Worm (Caenorhabditis elegans) whole organism, mixed stage, embryonic: ENCODE measurements around the gene C05B5.5.

Experiments used
- M03D4.4 ChIP-seq: sonication (generic microtip); optimal IDR thresholded peaks from 2 replicates; lab custom pipeline; 2017; ENCODE audit warnings: mild to moderate bottlenecking, missing genetic modification characterization, missing compliant biosample characterization
- bed-3 ChIP-seq: fragments of 200-800 bp; sonication (Bioruptor generic); optimal IDR thresholded peaks from 3 replicates; lab custom pipeline; 2018; ENCODE audit warnings: mild to moderate bottlenecking, missing genetic modification characterization, moderate library complexity, missing compliant biosample characterization
- blmp-1 ChIP-seq: fragments of 150-350 bp; optimal IDR thresholded peaks from 2 replicates; lab custom pipeline; 2014; ENCODE audit warnings: missing biosample characterization, missing genetic modification characterization
- ceh-39 ChIP-seq: fragments of 150-350 bp; optimal IDR thresholded peaks from 2 replicates; lab custom pipeline; 2014; ENCODE audit warnings: missing biosample characterization, missing genetic modification characterization
- ceh-43 ChIP-seq: fragments of 200-800 bp; sonication (Bioruptor generic); optimal IDR thresholded peaks from 2 replicates; lab custom pipeline; 2018; ENCODE audit warnings: mild to moderate bottlenecking, missing genetic modification characterization, moderate library complexity, missing compliant biosample characterization
- ces-1 ChIP-seq: fragments of 150-350 bp; optimal IDR thresholded peaks from 2 replicates; lab custom pipeline; 2014; ENCODE audit warnings: missing biosample characterization, missing genetic modification reagents, missing genetic modification characterization
- cnd-1 ChIP-seq: fragments of 200-800 bp; sonication (Bioruptor generic); optimal IDR thresholded peaks from 2 replicates; lab custom pipeline; 2018; ENCODE audit warnings: mild to moderate bottlenecking, missing genetic modification characterization, missing compliant biosample characterization
- drap-1 ChIP-seq: fragments of 200-800 bp; sonication (Bioruptor generic); optimal IDR thresholded peaks from 3 replicates; lab custom pipeline; 2018; ENCODE audit warnings: mild to moderate bottlenecking, missing genetic modification characterization, missing compliant biosample characterization
- elt-1 ChIP-seq: sonication (generic microtip); optimal IDR thresholded peaks from 2 replicates; lab custom pipeline; 2017; ENCODE audit warnings: missing genetic modification characterization, mild to moderate bottlenecking, missing compliant biosample characterization, antibody characterized with exemption, moderate library complexity, borderline replicate concordance; ENCODE audit not compliant: insufficient read depth
- elt-3 ChIP-seq: fragments of 150-350 bp; optimal IDR thresholded peaks from 2 replicates; lab custom pipeline; 2014; ENCODE audit warnings: missing biosample characterization, missing genetic modification characterization
- ham-2 ChIP-seq: fragments of 200-800 bp; sonication (Bioruptor generic); optimal IDR thresholded peaks from 2 replicates; lab custom pipeline; 2018; ENCODE audit warnings: mild to moderate bottlenecking, missing genetic modification characterization, missing compliant biosample characterization
- hlh-1 ChIP-seq: fragments of 150-350 bp; optimal IDR thresholded peaks from 2 replicates; lab custom pipeline; 2014; ENCODE audit warnings: missing biosample characterization, missing genetic modification reagents, missing genetic modification characterization
- lin-13 ChIP-seq: fragments of 150-350 bp; optimal IDR thresholded peaks from 2 replicates; lab custom pipeline; 2014; ENCODE audit warnings: missing biosample characterization, missing genetic modification characterization
- lin-32 ChIP-seq: fragments of 200-800 bp; sonication (Bioruptor generic); optimal IDR thresholded peaks from 2 replicates; lab custom pipeline; 2018; ENCODE audit warnings: mild to moderate bottlenecking, missing genetic modification characterization, missing compliant biosample characterization
- lsy-2 ChIP-seq: fragments of 150-350 bp; optimal IDR thresholded peaks from 2 replicates; lab custom pipeline; 2014; ENCODE audit warnings: missing biosample characterization, missing genetic modification characterization
- mab-5 ChIP-seq: fragments of 150-350 bp; optimal IDR thresholded peaks from 2 replicates; lab custom pipeline; 2014; ENCODE audit warnings: missing biosample characterization, missing genetic modification characterization
- mep-1 ChIP-seq: fragments of 150-350 bp; optimal IDR thresholded peaks from 2 replicates; lab custom pipeline; 2017; ENCODE audit warnings: missing biosample characterization, missing genetic modification reagents, missing genetic modification characterization, inconsistent platforms
- mls-2 ChIP-seq: sonication (generic microtip); optimal IDR thresholded peaks from 2 replicates; lab custom pipeline; 2016; ENCODE audit warnings: mild to moderate bottlenecking, missing genetic modification characterization, moderate library complexity, missing compliant biosample characterization
- nhr-237 ChIP-seq: fragments of 150-350 bp; optimal IDR thresholded peaks from 2 replicates; lab custom pipeline; 2014; ENCODE audit warnings: missing biosample characterization, missing genetic modification characterization
- nhr-28 ChIP-seq: fragments of 150-350 bp; optimal IDR thresholded peaks from 2 replicates; lab custom pipeline; 2014; ENCODE audit warnings: missing biosample characterization, missing genetic modification characterization
- nhr-76 ChIP-seq: sonication (generic microtip); optimal IDR thresholded peaks from 2 replicates; lab custom pipeline; 2017; ENCODE audit warnings: missing biosample characterization, missing genetic modification characterization
- pha-4 ChIP-seq: fragments of 150-350 bp; optimal IDR thresholded peaks from 2 replicates; lab custom pipeline; 2018; ENCODE audit warnings: missing biosample characterization, missing genetic modification reagents, missing genetic modification characterization
- snpc-4 ChIP-seq: fragments of 150-350 bp; optimal IDR thresholded peaks from 2 replicates; lab custom pipeline; 2014; ENCODE audit warnings: missing biosample characterization, missing genetic modification characterization
- sptf-1 ChIP-seq: sonication (generic microtip); optimal IDR thresholded peaks from 2 replicates; lab custom pipeline; 2017; ENCODE audit warnings: mild to moderate bottlenecking, missing genetic modification characterization, moderate library complexity, missing compliant biosample characterization
- tbx-8 ChIP-seq: fragments of 200-800 bp; sonication (Bioruptor generic); optimal IDR thresholded peaks from 2 replicates; lab custom pipeline; 2018; ENCODE audit warnings: mild to moderate bottlenecking, missing genetic modification characterization, moderate library complexity, missing compliant biosample characterization
- unc-120 ChIP-seq: sonication (generic microtip); optimal IDR thresholded peaks from 2 replicates; lab custom pipeline; 2017; ENCODE audit warnings: missing genetic modification characterization, missing compliant biosample characterization; ENCODE audit not compliant: poor library complexity, severe bottlenecking
- unc-62 ChIP-seq: fragments of 150-350 bp; optimal IDR thresholded peaks from 2 replicates; lab custom pipeline; 2014; ENCODE audit warnings: missing biosample characterization, missing genetic modification reagents, missing genetic modification characterization
- zip-8 ChIP-seq: fragments of 150-350 bp; optimal IDR thresholded peaks from 2 replicates; lab custom pipeline; 2014; ENCODE audit warnings: missing biosample characterization, missing genetic modification characterization
- ztf-11 ChIP-seq: fragments of 150-350 bp; optimal IDR thresholded peaks from 2 replicates; lab custom pipeline; 2014; ENCODE audit warnings: missing biosample characterization, missing genetic modification characterization

Gene C05B5.5

ce11 chrIII:10018007-10018406, 16.8 kb downstream of the C05B5.5 start:
- TF ChIP-seq unc-62 (GFP tag; lab: Kevin White, UChicago): no peak
- TF ChIP-seq ces-1 (GFP tag; lab: Kevin White, UChicago): peak; percentile 95
- TF ChIP-seq nhr-76 (tag; lab: Kevin White, UChicago): no peak
- TF ChIP-seq hlh-1: no peak
- TF ChIP-seq lin-13 (tag; lab: Kevin White, UChicago): no peak
- TF ChIP-seq mab-5 (tag; lab: Kevin White, UChicago): no peak

- TF ChIP-seq drap-1 (GFP tag; lab: Kevin White, UChicago) (no peak), cnd-1 (tag; lab: Kevin White, UChicago) (no peak), tbx-8 (GFP tag; lab: Kevin White, UChicago) (no peak), zip-8 (tag; lab: Kevin White, UChicago) (no peak), nhr-28 (tag; lab: Kevin White, UChicago) (no peak), nhr-237 (tag; lab: Kevin White, UChicago) (no peak), ztf-11 (tag; lab: Kevin White, UChicago) (no peak), mls-2 (tag; lab: Kevin White, UChicago) (no peak), ces-1 (GFP tag; lab: Kevin White, UChicago) (no peak), bed-3 (no peak), snpc-4 (tag; lab: Kevin White, UChicago) (no peak), mab-5 (tag; lab: Kevin White, UChicago) (no peak), blmp-1 (no peak), elt-1 (no peak), ceh-43 (GFP tag; lab: Kevin White, UChicago) (no peak), unc-62 (GFP tag; lab: Kevin White, UChicago) (no peak)
Measured at ce11 chrIII:10023452-10023851, 22.3 kb downstream of the C05B5.5 start, which contains the start of gene ins-21. ins-21 (plus strand) TSS chrIII:10023752.

DNA sequence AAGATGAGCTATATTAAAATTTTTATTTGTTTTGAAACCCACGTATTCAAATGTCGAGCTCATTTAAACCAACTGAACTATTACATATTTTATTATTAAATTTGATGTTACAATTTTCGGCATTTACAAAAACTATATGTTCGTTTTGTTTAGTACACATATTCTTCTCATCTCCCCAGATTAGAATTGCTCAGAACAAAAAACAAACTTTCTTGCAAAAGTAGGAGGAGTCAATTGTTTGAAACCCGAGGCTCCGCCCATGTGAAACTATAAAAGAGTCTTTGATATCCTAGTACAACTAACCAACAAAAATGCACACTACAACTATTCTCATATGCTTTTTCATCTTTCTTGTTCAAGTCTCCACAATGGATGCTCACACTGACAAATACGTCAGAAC, 24.8 kb downstream of the C05B5.5 start, which contains the start of gene ins-22:
Gene ins-22 (plus strand): TSS at position 301 of the 400 bp plus-strand sequence.
- TF ChIP-seq hlh-1 (no peak), M03D4.4 (tag; lab: Kevin White, UChicago) (no peak), lin-32 (GFP tag; lab: Kevin White, UChicago) (no peak), nhr-237 (tag; lab: Kevin White, UChicago) (no peak), unc-62 (GFP tag; lab: Kevin White, UChicago) (no peak), ceh-43 (GFP tag; lab: Kevin White, UChicago) (no peak), mab-5 (tag; lab: Kevin White, UChicago) (no peak), elt-1 (no peak), lin-13 (tag; lab: Kevin White, UChicago) (no peak), elt-3 (tag; lab: Kevin White, UChicago) (no peak), lsy-2 (tag; lab: Kevin White, UChicago) (no peak), ceh-39 (tag; lab: Kevin White, UChicago) (no peak), tbx-8 (GFP tag; lab: Kevin White, UChicago) (no peak), mep-1 (tag; lab: Kevin White, UChicago) (no peak), mls-2 (tag; lab: Kevin White, UChicago) (no peak), blmp-1 (no peak), nhr-76 (tag; lab: Kevin White, UChicago) (no peak), cnd-1 (tag; lab: Kevin White, UChicago) (no peak), ham-2 (GFP tag; lab: Kevin White, UChicago) (no peak)
- TF ChIP-seq, all 35 proteins: peak for 0

ce11 chrIII:10027947-10028346, 26.8 kb downstream of the C05B5.5 start, which contains the start of gene ins-23:
ins-23 (plus strand) TSS chrIII:10028247.
- no peak for TF ChIP-seq zip-8 (tag; lab: Kevin White, UChicago)
- no peak for TF ChIP-seq unc-120 (tag; lab: Kevin White, UChicago)
- no peak for TF ChIP-seq nhr-28 (tag; lab: Kevin White, UChicago)
- TF ChIP-seq drap-1 (GFP tag; lab: Kevin White, UChicago): no peak
- TF ChIP-seq tbx-8 (GFP tag; lab: Kevin White, UChicago): no peak
- no peak for TF ChIP-seq lin-13 (tag; lab: Kevin White, UChicago)
- TF ChIP-seq bed-3: no peak
- no peak for TF ChIP-seq M03D4.4 (tag; lab: Kevin White, UChicago)
- TF ChIP-seq elt-1: no peak
- TF ChIP-seq cnd-1 (tag; lab: Kevin White, UChicago): no peak
- no peak for TF ChIP-seq unc-62 (GFP tag; lab: Kevin White, UChicago)
- TF ChIP-seq lin-32 (GFP tag; lab: Kevin White, UChicago): no peak
- no peak for TF ChIP-seq lsy-2 (tag; lab: Kevin White, UChicago)
- TF ChIP-seq elt-3 (tag; lab: Kevin White, UChicago): no peak
- no peak for TF ChIP-seq mep-1 (tag; lab: Kevin White, UChicago)
- no peak for TF ChIP-seq ham-2 (GFP tag; lab: Kevin White, UChicago)
- no peak for TF ChIP-seq pha-4
- no peak for TF ChIP-seq mls-2 (tag; lab: Kevin White, UChicago)
- TF ChIP-seq sptf-1 (tag; lab: Kevin White, UChicago): no peak
